Worm (Caenorhabditis elegans): ENCODE measurements around the gene Y53G8B.2.

ce11 chrIII:3110614-3111013, 6.9 kb upstream of the Y53G8B.2 start:
- TF ChIP-seq hnd-1 (tag; optimal IDR thresholded peaks at IDR 0.05) (no peak), ama-1 (optimal IDR thresholded peaks at IDR 0.05) (no peak), ets-7 (tag; optimal IDR thresholded peaks at IDR 0.05) (no peak), tra-4 (tag; optimal IDR thresholded peaks at IDR 0.05) (no peak)

Measured in whole organism, early embryonic.